Worm (Caenorhabditis elegans) whole organism, L1 larva: ENCODE measurements around the gene C16H3.3.

Experiments used
- C04F5.9 ChIP-seq: sonication (generic microtip); optimal IDR thresholded peaks from 2 replicates; lab custom pipeline; 2016; ENCODE audit warnings: missing genetic modification characterization, missing compliant biosample characterization
- F16B12.6 ChIP-seq: fragments of 150-350 bp; optimal IDR thresholded peaks from 2 replicates; lab custom pipeline; 2014; ENCODE audit warnings: missing biosample characterization, missing genetic modification characterization
- aha-1 ChIP-seq: fragments of 150-350 bp; optimal IDR thresholded peaks from 2 replicates; lab custom pipeline; 2014; ENCODE audit warnings: missing biosample characterization, missing genetic modification characterization
- blmp-1 ChIP-seq: fragments of 150-350 bp; optimal IDR thresholded peaks from 2 replicates; lab custom pipeline; 2014; ENCODE audit warnings: missing biosample characterization, missing genetic modification characterization
- ceh-8 ChIP-seq: fragments of 200-800 bp; sonication (Bioruptor generic); optimal IDR thresholded peaks from 2 replicates; lab custom pipeline; 2018; ENCODE audit warnings: mild to moderate bottlenecking, missing genetic modification characterization, moderate library complexity, missing compliant biosample characterization
- ceh-82 ChIP-seq, 3 experiments: fragments of 150-350 bp in 1 of 3; sonication (generic microtip) in 2 of 3; optimal IDR thresholded peaks; 2 replicates each; lab custom pipeline; 2014 to 2017; ENCODE audit warnings: missing biosample characterization in 3 of 3, missing genetic modification characterization in 3 of 3
- ceh-88 ChIP-seq: fragments of 200-800 bp; sonication (Bioruptor generic); IDR thresholded peaks from 2 replicates; pipeline ENCODE4 v1.3.6; 2022; ENCODE audit warnings: missing genetic modification characterization, missing compliant biosample characterization
- ceh-90 ChIP-seq: sonication (generic microtip); optimal IDR thresholded peaks from 2 replicates; lab custom pipeline; 2016; ENCODE audit warnings: missing genetic modification characterization, missing compliant biosample characterization
- dpl-1 ChIP-seq, 3 experiments: fragments of 150-350 bp in 2 of 3; sonication (generic microtip) in 1 of 3; optimal IDR thresholded peaks; 2 replicates each; lab custom pipeline; 2014 to 2017; ENCODE audit warnings: missing biosample characterization in 3 of 3, missing genetic modification characterization in 3 of 3, missing genetic modification reagents in 3 of 3
- dsc-1 ChIP-seq: sonication (generic microtip); optimal IDR thresholded peaks from 2 replicates; lab custom pipeline; 2016; ENCODE audit warnings: mild to moderate bottlenecking, missing genetic modification characterization, missing compliant biosample characterization
- efl-1 ChIP-seq, 4 experiments: fragments of 150-350 bp; optimal IDR thresholded peaks in 3 of 4; peaks in 1 of 4; 1 replicate in 1 of 4; 2 replicates in 3 of 4; lab custom pipeline; 2014; ENCODE audit warnings: missing biosample characterization in 2 of 4, missing genetic modification characterization in 2 of 4, missing genetic modification reagents in 2 of 4
- egl-27 ChIP-seq, 2 experiments: fragments of 150-350 bp in 1 of 2; sonication (generic microtip); optimal IDR thresholded peaks; 3 replicates each; lab custom pipeline; 2017 to 2018; ENCODE audit warnings: missing biosample characterization in 2 of 2, missing genetic modification characterization in 2 of 2, missing genetic modification reagents in 2 of 2
- elt-2 ChIP-seq: sonication (generic microtip); optimal IDR thresholded peaks from 2 replicates; lab custom pipeline; 2016; ENCODE audit warnings: missing genetic modification characterization, mild to moderate bottlenecking, inconsistent platforms, missing compliant biosample characterization, missing genetic modification reagents
- elt-3 ChIP-seq, 6 experiments: fragments of 150-350 bp in 1 of 6; sonication (generic microtip); optimal IDR thresholded peaks; 2 replicates each; lab custom pipeline; 2017 to 2018; ENCODE audit warnings: missing biosample characterization in 6 of 6, missing genetic modification characterization in 6 of 6, inconsistent platforms in 1 of 6
- fkh-10 ChIP-seq: sonication (generic microtip); optimal IDR thresholded peaks from 2 replicates; lab custom pipeline; 2017; ENCODE audit warnings: missing biosample characterization, missing genetic modification reagents, missing genetic modification characterization
- fkh-8 ChIP-seq: sonication (generic microtip); optimal IDR thresholded peaks from 2 replicates; lab custom pipeline; 2016; ENCODE audit warnings: mild to moderate bottlenecking, missing genetic modification characterization, missing compliant biosample characterization
- grh-1 ChIP-seq: fragments of 200-800 bp; sonication (Bioruptor generic); IDR thresholded peaks from 2 replicates; pipeline ENCODE4 v1.3.6; 2022; ENCODE audit warnings: missing genetic modification reagents, missing genetic modification characterization, missing compliant biosample characterization
- irx-1 ChIP-seq: sonication (generic microtip); optimal IDR thresholded peaks from 2 replicates; lab custom pipeline; 2016; ENCODE audit warnings: missing genetic modification characterization, missing compliant biosample characterization
- lin-13 ChIP-seq: fragments of 150-350 bp; optimal IDR thresholded peaks from 2 replicates; lab custom pipeline; 2014; ENCODE audit warnings: missing biosample characterization, missing genetic modification reagents, missing genetic modification characterization
- lin-14 ChIP-seq: fragments of 200-800 bp; sonication (Bioruptor generic); optimal IDR thresholded peaks from 2 replicates; lab custom pipeline; 2018; ENCODE audit warnings: mild to moderate bottlenecking, missing genetic modification characterization, moderate library complexity, missing compliant biosample characterization
- lin-15B ChIP-seq: fragments of 150-350 bp; sonication (generic microtip); optimal IDR thresholded peaks from 3 replicates; lab custom pipeline; 2014; ENCODE audit warnings: missing biosample characterization, missing genetic modification characterization
- lin-35 ChIP-seq, 2 experiments: fragments of 150-350 bp; optimal IDR thresholded peaks; 2 replicates each; lab custom pipeline; 2014; ENCODE audit warnings: missing biosample characterization in 2 of 2, missing genetic modification characterization in 2 of 2, missing genetic modification reagents in 2 of 2
- lin-39 ChIP-seq: fragments of 150-350 bp; optimal IDR thresholded peaks from 2 replicates; lab custom pipeline; 2014; ENCODE audit warnings: missing biosample characterization, missing genetic modification reagents, missing genetic modification characterization
- lir-3 ChIP-seq: sonication (generic microtip); optimal IDR thresholded peaks from 2 replicates; lab custom pipeline; 2016; ENCODE audit warnings: mild to moderate bottlenecking, missing genetic modification characterization, moderate library complexity, missing compliant biosample characterization; ENCODE audit not compliant: poor library complexity
- lsy-2 ChIP-seq, 2 experiments: fragments of 150-350 bp; optimal IDR thresholded peaks; 2 replicates each; lab custom pipeline; 2014; ENCODE audit warnings: missing biosample characterization in 2 of 2, missing genetic modification characterization in 2 of 2
- mdl-1 ChIP-seq, 2 experiments: fragments of 150-350 bp; optimal IDR thresholded peaks; 2 replicates each; lab custom pipeline; 2014 to 2017; ENCODE audit warnings: missing biosample characterization in 2 of 2, missing genetic modification characterization in 2 of 2, inconsistent platforms in 1 of 2
- mep-1 ChIP-seq: fragments of 150-350 bp; optimal IDR thresholded peaks from 2 replicates; lab custom pipeline; 2014; ENCODE audit warnings: missing biosample characterization, missing genetic modification characterization
- nhr-11 ChIP-seq: fragments of 150-350 bp; optimal IDR thresholded peaks from 2 replicates; lab custom pipeline; 2014; ENCODE audit warnings: missing biosample characterization, missing genetic modification characterization
- nhr-12 ChIP-seq: sonication (generic microtip); optimal IDR thresholded peaks from 2 replicates; lab custom pipeline; 2017; ENCODE audit warnings: missing biosample characterization, missing genetic modification characterization
- nhr-19 ChIP-seq: fragments of 200-800 bp; sonication (Bioruptor generic); conservative IDR thresholded peaks from 2 replicates; pipeline ENCODE4 v1.3.6; 2022; ENCODE audit warnings: missing genetic modification characterization, missing compliant biosample characterization
- nhr-20 ChIP-seq: sonication (generic microtip); optimal IDR thresholded peaks from 2 replicates; lab custom pipeline; 2016; ENCODE audit warnings: mild to moderate bottlenecking, missing genetic modification characterization, missing compliant biosample characterization
- nhr-47 ChIP-seq: sonication (generic microtip); optimal IDR thresholded peaks from 2 replicates; lab custom pipeline; 2016; ENCODE audit warnings: mild to moderate bottlenecking, missing genetic modification characterization, moderate library complexity, missing compliant biosample characterization
- nhr-71 ChIP-seq: sonication (generic microtip); optimal IDR thresholded peaks from 2 replicates; lab custom pipeline; 2016; ENCODE audit warnings: mild to moderate bottlenecking, missing genetic modification characterization, moderate library complexity, missing compliant biosample characterization
- nhr-77 ChIP-seq: fragments of 150-350 bp; optimal IDR thresholded peaks from 2 replicates; lab custom pipeline; 2014; ENCODE audit warnings: missing biosample characterization, missing genetic modification characterization
- nhr-85 ChIP-seq: sonication (generic microtip); peaks from one replicate; lab custom pipeline; 2016; ENCODE audit warnings: missing genetic modification characterization, inconsistent platforms, missing compliant biosample characterization
- nhr-90 ChIP-seq: sonication (generic microtip); optimal IDR thresholded peaks from 2 replicates; lab custom pipeline; 2016; ENCODE audit warnings: mild to moderate bottlenecking, missing genetic modification characterization, missing compliant biosample characterization; ENCODE audit not compliant: poor library complexity
- rnt-1 ChIP-seq: sonication (generic microtip); optimal IDR thresholded peaks from 2 replicates; lab custom pipeline; 2016; ENCODE audit warnings: mild to moderate bottlenecking, missing genetic modification characterization, moderate library complexity, missing compliant biosample characterization
- snu-23 ChIP-seq: sonication (generic microtip); optimal IDR thresholded peaks from 2 replicates; lab custom pipeline; 2016; ENCODE audit warnings: missing genetic modification characterization, missing compliant biosample characterization
- swsn-7 ChIP-seq: sonication (generic microtip); optimal IDR thresholded peaks from 2 replicates; lab custom pipeline; 2016; ENCODE audit warnings: missing genetic modification characterization, missing compliant biosample characterization
- tbx-2 ChIP-seq: sonication (generic microtip); optimal IDR thresholded peaks from 2 replicates; lab custom pipeline; 2016; ENCODE audit warnings: missing genetic modification characterization, missing compliant biosample characterization
- unc-130 ChIP-seq: fragments of 150-350 bp; optimal IDR thresholded peaks from 2 replicates; lab custom pipeline; 2017; ENCODE audit warnings: missing biosample characterization, missing genetic modification characterization, inconsistent platforms
- unc-30 ChIP-seq: sonication (generic microtip); optimal IDR thresholded peaks from 2 replicates; lab custom pipeline; 2017; ENCODE audit warnings: missing biosample characterization, missing genetic modification characterization
- xbp-1 ChIP-seq: sonication (generic microtip); optimal IDR thresholded peaks from 2 replicates; lab custom pipeline; 2016; ENCODE audit warnings: missing genetic modification characterization, missing compliant biosample characterization
- zag-1 ChIP-seq: fragments of 150-350 bp; optimal IDR thresholded peaks from 2 replicates; lab custom pipeline; 2014; ENCODE audit warnings: missing biosample characterization, missing genetic modification characterization
- zip-4 ChIP-seq: fragments of 200-800 bp; sonication (Bioruptor generic); optimal IDR thresholded peaks from 2 replicates; lab custom pipeline; 2018; ENCODE audit warnings: mild to moderate bottlenecking, missing genetic modification characterization, moderate library complexity, missing compliant biosample characterization
- ztf-4 ChIP-seq: fragments of 150-350 bp; optimal IDR thresholded peaks from 2 replicates; lab custom pipeline; 2014; ENCODE audit warnings: missing biosample characterization, missing genetic modification characterization

C16H3.3 gene

DNA sequence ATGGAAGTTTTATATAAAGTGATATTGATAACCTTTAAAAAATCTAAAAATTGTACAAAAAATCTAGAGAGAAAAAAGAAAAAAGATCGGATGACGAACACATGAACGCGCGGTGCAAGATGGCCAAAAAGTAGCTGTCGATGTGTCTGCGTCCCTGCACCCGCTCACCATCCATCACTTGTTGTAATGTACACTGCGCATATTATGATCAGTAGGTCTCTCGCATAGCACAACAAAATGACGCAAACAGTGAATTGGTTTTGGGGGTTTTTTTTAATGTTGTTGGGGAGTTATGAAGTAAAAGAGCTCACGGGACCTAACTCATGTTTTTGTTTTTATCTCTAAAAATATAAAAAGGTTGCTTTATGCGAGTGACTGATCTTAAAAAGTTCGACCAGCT, 21.9 kb upstream of the C16H3.3 start:
- peak; percentile 52 for TF ChIP-seq lin-14 (GFP tag; lab: Kevin White, UChicago)
- peak; percentile 60 for TF ChIP-seq nhr-85
- TF ChIP-seq irx-1 (tag; lab: Kevin White, UChicago): no peak
- TF ChIP-seq mep-1 (tag; lab: Kevin White, UChicago): peak; percentile 24

DNA sequence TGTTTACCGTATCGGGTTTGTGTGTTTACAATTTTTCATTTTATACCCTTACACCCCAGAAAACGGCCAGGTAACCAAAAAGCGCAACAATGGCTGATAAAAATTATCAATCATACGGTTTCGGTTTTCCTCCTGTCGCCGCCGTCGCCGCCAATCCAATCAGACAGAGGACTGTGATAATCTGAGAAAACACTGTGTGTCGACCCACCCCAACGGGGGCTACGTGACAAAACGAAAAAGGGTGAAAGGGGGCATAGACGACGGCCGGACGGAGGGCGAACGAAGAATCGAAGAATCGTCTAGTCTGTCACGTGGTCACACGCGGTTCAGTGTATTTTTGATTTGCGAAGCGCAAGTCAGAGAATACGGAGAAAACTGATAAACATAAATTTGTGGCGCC, 21.0 kb upstream of the C16H3.3 start:
- TF ChIP-seq aha-1: peak; percentile 88
- no peak for TF ChIP-seq nhr-11 (tag; lab: Kevin White, UChicago)
- peak; percentile 44 for TF ChIP-seq ceh-88 (GFP tag; lab: Robert Waterston, UW)
- TF ChIP-seq ceh-90 (tag; lab: Kevin White, UChicago): no peak
- TF ChIP-seq ztf-4: peak; percentile 20
- peak in 1 of 2 experiments; percentile 2 for TF ChIP-seq efl-1 (optimal IDR thresholded peaks at IDR 0.05; lab: Kevin White, UChicago)
- TF ChIP-seq efl-1 (GFP tag; optimal IDR thresholded peaks at IDR 0.05 in 1 of 2; lab: Kevin White, UChicago): no peak
- TF ChIP-seq unc-130 (tag; lab: Kevin White, UChicago): peak; percentile 38
- TF ChIP-seq lin-35 (GFP tag; optimal IDR thresholded peaks at IDR 0.05; lab: Kevin White, UChicago): peak in 1 of 2 experiments; percentile 66
- no peak for TF ChIP-seq zag-1 (tag; lab: Kevin White, UChicago)
- TF ChIP-seq dpl-1 (GFP tag; optimal IDR thresholded peaks at IDR 0.05; lab: Kevin White, UChicago): peak in 1 of 3 experiments; percentile 27
- TF ChIP-seq ceh-8: no peak
- no peak for TF ChIP-seq lir-3 (tag; lab: Kevin White, UChicago)
- TF ChIP-seq elt-3 (tag; optimal IDR thresholded peaks at IDR 0.05; lab: Kevin White, UChicago): peak in 4 of 6 experiments; percentile 4 to 77 (median 58)
- peak; percentile 78 for TF ChIP-seq nhr-71 (tag; lab: Kevin White, UChicago)
- peak; percentile 16 for TF ChIP-seq lin-13 (GFP tag; lab: Kevin White, UChicago)
- peak; percentile 87 for TF ChIP-seq nhr-20 (tag; lab: Kevin White, UChicago)
- TF ChIP-seq nhr-85: peak; percentile 91
- peak; percentile 62 for TF ChIP-seq tbx-2 (tag; lab: Kevin White, UChicago)
- no peak for TF ChIP-seq egl-27 (tag; optimal IDR thresholded peaks at IDR 0.05; lab: Kevin White, UChicago)
- TF ChIP-seq snu-23 (GFP tag; lab: Kevin White, UChicago): peak; percentile 69
- TF ChIP-seq irx-1 (tag; lab: Kevin White, UChicago): peak; percentile 15
- TF ChIP-seq nhr-19 (GFP tag; lab: Robert Waterston, UW): peak; percentile 75
- peak; percentile 95 for TF ChIP-seq blmp-1
- TF ChIP-seq grh-1 (GFP tag; lab: Robert Waterston, UW): peak; percentile 69
- peak; percentile 85 for TF ChIP-seq nhr-90 (tag; lab: Kevin White, UChicago)
- TF ChIP-seq elt-2: peak; percentile 89
- TF ChIP-seq lin-14 (GFP tag; lab: Kevin White, UChicago): peak; percentile 83
- no peak for TF ChIP-seq lsy-2 (tag; optimal IDR thresholded peaks at IDR 0.05; lab: Kevin White, UChicago)
- peak; percentile 24 for TF ChIP-seq xbp-1 (tag; lab: Kevin White, UChicago)
- TF ChIP-seq mdl-1 (tag; optimal IDR thresholded peaks at IDR 0.05; lab: Kevin White, UChicago): peak in 1 of 2 experiments; percentile 83
- TF ChIP-seq C04F5.9: peak; percentile 9
- no peak for TF ChIP-seq unc-30 (tag; lab: Kevin White, UChicago)
- TF ChIP-seq nhr-47 (tag; lab: Kevin White, UChicago): peak; percentile 62
- TF ChIP-seq mep-1 (tag; lab: Kevin White, UChicago): peak; percentile 9

ce11 chrX:17628345-17628744, 18.5 kb upstream of the C16H3.3 start:
- peak; percentile 21 for TF ChIP-seq swsn-7 (tag; lab: Kevin White, UChicago)
- TF ChIP-seq lin-39 (tag; lab: Kevin White, UChicago): no peak
- no peak for TF ChIP-seq lin-15B (tag; lab: Kevin White, UChicago)
- peak; percentile 61 for TF ChIP-seq fkh-10 (GFP tag; lab: Kevin White, UChicago)
- TF ChIP-seq zip-4 (GFP tag; lab: Kevin White, UChicago): no peak
- peak; percentile 28 for TF ChIP-seq rnt-1 (tag; lab: Kevin White, UChicago)
- no peak for TF ChIP-seq nhr-77 (tag; lab: Kevin White, UChicago)
- no peak for TF ChIP-seq irx-1 (tag; lab: Kevin White, UChicago)
- TF ChIP-seq elt-2: no peak
- TF ChIP-seq snu-23 (GFP tag; lab: Kevin White, UChicago): peak; percentile 42
- TF ChIP-seq dsc-1 (tag; lab: Kevin White, UChicago): peak; percentile 1
- TF ChIP-seq mdl-1 (tag; optimal IDR thresholded peaks at IDR 0.05; lab: Kevin White, UChicago): peak in 1 of 2 experiments; percentile 13
- peak in 1 of 2 experiments; percentile 23 for TF ChIP-seq lin-35 (GFP tag; optimal IDR thresholded peaks at IDR 0.05; lab: Kevin White, UChicago)
- TF ChIP-seq nhr-71 (tag; lab: Kevin White, UChicago): peak; percentile 54
- TF ChIP-seq lin-14 (GFP tag; lab: Kevin White, UChicago): peak; percentile 82
- peak; percentile 40; the same call in 1 of the 2 replicates for TF ChIP-seq nhr-19 (GFP tag; lab: Robert Waterston, UW)
- peak; percentile 28 for TF ChIP-seq fkh-8 (tag; lab: Kevin White, UChicago)
- peak; percentile 38 for TF ChIP-seq nhr-47 (tag; lab: Kevin White, UChicago)
- no peak for TF ChIP-seq F16B12.6 (tag; lab: Kevin White, UChicago)
- peak in 1 of 2 experiments; percentile 40 for TF ChIP-seq lsy-2 (tag; optimal IDR thresholded peaks at IDR 0.05; lab: Kevin White, UChicago)
- peak in 1 of 3 experiments; percentile 63 for TF ChIP-seq ceh-82 (tag; optimal IDR thresholded peaks at IDR 0.05; lab: Kevin White, UChicago)
- TF ChIP-seq nhr-12: no peak
- no peak for TF ChIP-seq aha-1
